Fruit fly (Drosophila melanogaster): ENCODE data around the gene CG1677.
A peak's percentile ranks its signal among the peaks of the same experiment; 100 is the strongest.

Gene CG1677

DNA sequence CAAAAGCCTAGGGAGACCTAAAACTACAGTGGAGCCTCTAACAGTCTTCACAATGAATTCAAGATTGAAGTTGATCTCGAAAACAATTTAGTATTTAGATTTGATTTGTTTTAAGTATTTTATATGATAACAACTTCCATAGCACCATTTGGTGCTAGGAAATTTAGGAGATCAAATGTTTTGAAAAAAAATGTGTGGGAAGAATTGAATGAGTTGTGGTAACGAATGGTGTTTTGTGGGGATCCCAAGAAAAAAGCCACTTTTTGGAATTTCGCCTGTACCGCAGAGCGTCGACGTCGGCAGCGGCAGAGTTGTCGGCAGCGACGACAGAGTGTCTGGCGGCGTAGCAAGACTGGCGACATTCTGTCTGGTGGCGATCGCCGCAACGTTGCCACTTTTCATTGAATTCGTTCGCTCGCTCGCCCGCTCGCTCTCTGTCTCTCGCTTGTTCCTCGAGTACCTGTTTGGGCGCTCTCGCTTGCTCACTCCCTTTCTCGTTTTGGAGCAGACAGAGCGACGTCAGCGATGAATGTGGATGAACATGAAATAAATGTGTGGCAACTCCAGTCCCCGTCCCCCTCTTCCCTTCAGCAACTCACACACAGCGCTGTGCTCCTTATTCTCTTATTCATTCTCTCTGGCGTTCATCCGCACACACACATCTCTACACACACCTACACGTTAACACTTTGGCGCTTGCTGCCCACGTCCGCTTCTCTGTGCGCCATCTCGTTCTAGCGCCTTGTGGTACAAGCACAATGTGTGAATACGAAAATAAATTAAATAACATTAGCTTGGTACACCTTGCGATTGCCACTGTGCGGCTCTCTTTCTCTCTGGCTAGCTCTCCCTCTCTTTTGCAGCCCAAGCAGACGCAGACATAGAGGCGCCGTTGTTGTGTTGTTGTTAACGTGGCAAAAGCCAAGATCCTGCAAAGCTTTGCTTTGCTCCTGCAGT is 105.9 kb downstream of the CG1677 start (continued):
- TF ChIP-seq sd (tag; optimal IDR thresholded peaks at IDR 0.05) (peak; percentile 83), disco-r (GFP tag; optimal IDR thresholded peaks at IDR 0.05) (no peak), Xbp1 (GFP tag; optimal IDR thresholded peaks at IDR 0.05) (peak; percentile 35), seq (GFP tag; IDR thresholded peaks at IDR 0.05) (peak; percentile 45; the same call in 1 of the 2 replicates), Dip2 (GFP tag; IDR thresholded peaks at IDR 0.05) (no peak)

DNA sequence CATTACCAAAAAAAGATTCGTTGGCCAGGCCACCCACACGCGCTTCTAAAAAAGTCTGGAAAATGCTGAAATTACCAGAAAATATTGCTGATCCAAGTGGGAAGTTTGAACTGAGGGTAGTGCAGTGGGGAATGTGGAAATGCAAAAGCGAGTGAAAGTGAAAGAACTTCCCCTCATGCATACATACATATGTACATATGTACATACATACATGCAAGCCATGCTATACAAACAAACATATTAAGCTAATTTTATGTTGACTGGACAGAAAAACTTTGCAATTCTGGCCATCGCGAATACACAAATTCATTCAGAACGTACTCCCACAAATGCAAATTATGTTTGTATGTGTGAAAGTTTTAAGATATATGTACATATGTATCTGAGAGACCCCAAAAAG is 107.3 kb downstream of the CG1677 start:
- TF ChIP-seq Adf1 (GFP tag; IDR thresholded peaks at IDR 0.05) (no peak), CG4854 (GFP tag; optimal IDR thresholded peaks at IDR 0.05) (no peak), Med (GFP tag) (peak; percentile 54), CG9876 (GFP tag; optimal IDR thresholded peaks at IDR 0.05) (no peak)

DNA sequence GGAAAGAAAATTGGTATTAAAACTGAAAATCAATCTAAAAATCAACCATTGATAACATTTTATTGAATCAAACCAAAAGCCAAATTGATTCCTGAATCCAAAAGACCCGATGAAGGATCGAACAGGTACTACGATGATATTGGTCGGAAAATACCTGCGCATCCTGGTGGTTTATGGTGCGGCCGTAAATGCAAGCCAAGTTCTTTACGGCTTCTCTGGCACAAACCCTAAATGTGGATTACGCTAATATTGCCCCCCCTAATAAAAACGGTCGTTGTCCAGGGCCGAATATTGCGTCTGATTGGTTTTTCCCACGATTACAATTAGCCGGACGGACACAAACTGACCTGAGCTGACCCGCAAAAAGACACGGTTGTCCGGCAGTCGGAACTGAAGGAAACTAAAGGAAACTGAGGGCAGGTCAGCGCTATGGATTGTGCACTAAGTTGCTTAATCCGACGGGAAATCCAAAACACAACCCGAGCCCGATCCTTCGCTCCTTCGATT is 108.8 kb downstream of the CG1677 start:
- TF ChIP-seq pan (optimal IDR thresholded peaks at IDR 0.05), result no peak
- TF ChIP-seq pan (GFP tag; optimal IDR thresholded peaks at IDR 0.05 in 1 of 2, IDR thresholded peaks at IDR 0.05 in 1 of 2), result no peak
- no peak for TF ChIP-seq CG17802 (tag; optimal IDR thresholded peaks at IDR 0.05)
- no peak for TF ChIP-seq Oli (tag; optimal IDR thresholded peaks at IDR 0.05)
- TF ChIP-seq zen (tag; optimal IDR thresholded peaks at IDR 0.05), result peak; percentile 56
- no peak for TF ChIP-seq vvl (GFP tag; IDR thresholded peaks at IDR 0.05)
- TF ChIP-seq CG15479 (GFP tag; optimal IDR thresholded peaks at IDR 0.05), result peak; percentile 70
- TF ChIP-seq tll (GFP tag; optimal IDR thresholded peaks at IDR 0.05), result peak in 1 of 2 experiments; percentile 85
- no peak for TF ChIP-seq Scr (GFP tag; IDR thresholded peaks at IDR 0.05; ENCODE audit: partially characterized antibody)
- TF ChIP-seq Atf3 (GFP tag; optimal IDR thresholded peaks at IDR 0.05), result no peak
- no peak for TF ChIP-seq CG18476 (GFP tag; optimal IDR thresholded peaks at IDR 0.05)
- peak; percentile 76 for TF ChIP-seq CG7271 (tag; optimal IDR thresholded peaks at IDR 0.05)
- TF ChIP-seq Max (GFP tag; optimal IDR thresholded peaks at IDR 0.05), result no peak
- TF ChIP-seq cad (GFP tag; optimal IDR thresholded peaks at IDR 0.05), result peak; percentile 97
- TF ChIP-seq croc (GFP tag; conservative IDR thresholded peaks at IDR 0.05), result no peak
- no peak for TF ChIP-seq CG12104 (GFP tag; optimal IDR thresholded peaks at IDR 0.05)
- TF ChIP-seq CG2199 (GFP tag; IDR thresholded peaks at IDR 0.05), result no peak
- TF ChIP-seq hb (GFP tag; IDR thresholded peaks at IDR 0.05; ENCODE audit: partially characterized antibody), result no peak

DNA sequence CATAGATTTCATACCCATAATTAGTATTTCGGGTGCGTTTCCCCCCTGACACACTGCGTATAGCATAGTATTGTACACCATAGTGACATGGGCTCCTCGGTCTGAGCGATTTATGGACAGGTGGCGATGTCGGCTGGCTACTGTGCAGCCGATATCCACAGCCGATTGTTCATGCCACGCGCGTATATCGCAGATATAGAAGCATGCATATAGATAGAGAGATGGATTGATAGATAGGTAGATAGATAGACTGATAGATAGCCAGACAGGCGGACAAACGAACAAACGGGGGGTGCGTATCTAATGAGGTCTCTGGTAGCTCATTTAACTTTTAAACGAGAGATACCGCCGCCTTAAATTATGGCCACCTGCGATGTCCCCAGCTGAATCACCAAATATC is 109.6 kb downstream of the CG1677 start:
- TF ChIP-seq Med (GFP tag) (peak; percentile 55), ac (GFP tag; optimal IDR thresholded peaks at IDR 0.05) (no peak), sd (tag; optimal IDR thresholded peaks at IDR 0.05) (peak; percentile 7), grn (GFP tag; optimal IDR thresholded peaks at IDR 0.05) (peak; percentile 83), kni (GFP tag; optimal IDR thresholded peaks at IDR 0.05) (peak; percentile 79)

DNA sequence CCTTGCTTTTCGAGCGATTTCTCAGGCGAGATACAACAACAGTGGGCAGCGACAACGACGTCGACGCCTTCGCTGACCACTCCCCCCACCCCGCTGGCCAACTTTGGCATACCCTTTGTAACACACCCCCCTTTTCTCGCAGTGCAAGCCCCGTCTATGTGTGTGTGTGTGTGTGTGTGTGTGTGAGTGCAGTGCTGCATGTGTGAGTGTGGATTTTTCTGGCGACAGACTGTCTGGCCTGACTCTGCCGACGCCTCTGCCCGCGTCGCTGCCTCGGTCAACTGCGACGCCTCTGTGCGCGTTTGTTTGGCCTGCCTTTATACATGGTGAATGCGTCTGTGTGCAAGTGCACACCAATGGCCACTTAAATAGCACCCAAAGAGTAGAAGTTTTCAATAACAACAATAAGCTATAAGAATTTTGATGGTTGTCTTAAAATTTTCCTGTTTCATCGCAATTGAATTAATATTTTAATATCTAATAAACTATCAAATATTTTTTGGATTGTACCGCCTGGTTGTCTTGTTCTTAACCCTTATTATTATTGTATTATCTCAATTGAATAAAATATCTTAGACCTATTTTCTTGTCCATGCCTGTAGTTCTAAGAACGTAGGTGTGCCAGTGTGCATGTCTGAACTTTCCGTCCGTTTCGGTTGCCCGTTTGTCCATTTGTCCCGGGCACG is 111.6 kb downstream of the CG1677 start:
- peak; percentile 92 for TF ChIP-seq CG7556 (GFP tag; optimal IDR thresholded peaks at IDR 0.05)
- peak; percentile 87 for TF ChIP-seq Ptx1 (GFP tag; IDR thresholded peaks at IDR 0.05)
- peak; percentile 58 for TF ChIP-seq wek (GFP tag; optimal IDR thresholded peaks at IDR 0.05)
- TF ChIP-seq br (optimal IDR thresholded peaks at IDR 0.05), result no peak
- TF ChIP-seq ab (GFP tag; optimal IDR thresholded peaks at IDR 0.05), result no peak
- TF ChIP-seq CG3838 (GFP tag; optimal IDR thresholded peaks at IDR 0.05), result peak; percentile 45
- no peak for TF ChIP-seq Mes4 (GFP tag; optimal IDR thresholded peaks at IDR 0.05)
- TF ChIP-seq jumu (GFP tag; optimal IDR thresholded peaks at IDR 0.05), result peak; percentile 7
- no peak; the same call in 1 of the 2 replicates for TF ChIP-seq CG8765 (GFP tag; IDR thresholded peaks at IDR 0.05)
- peak; percentile 51; the same call in 1 of the 2 replicates for TF ChIP-seq E2f2 (GFP tag; IDR thresholded peaks at IDR 0.05)
- peak; percentile 95 for TF ChIP-seq salm (tag; optimal IDR thresholded peaks at IDR 0.05)
- TF ChIP-seq bcd (GFP tag; optimal IDR thresholded peaks at IDR 0.05), result peak; percentile 83
- TF ChIP-seq Awh (GFP tag; IDR thresholded peaks at IDR 0.05), result peak; percentile 85

Data from whole organism, embryonic.